Fruit fly (Drosophila melanogaster) whole organism, embryonic: Measurements from ENCODE around the gene Pvf3.

Experiments used
- Atf6 ChIP-seq: fragments of 200-800 bp; sonication (Bioruptor generic); IDR thresholded peaks from 2 replicates; pipeline ENCODE4 v1.3.6; 2022; ENCODE audit warnings: missing biosample characterization, missing genetic modification characterization
- Blimp-1 ChIP-seq: fragments of 200-800 bp; sonication (Bioruptor generic); optimal IDR thresholded peaks from 3 replicates; lab custom pipeline; 2018; ENCODE audit warnings: missing biosample characterization, missing genetic modification characterization, mild to moderate bottlenecking, moderate library complexity, missing genetic modification reagents
- CG1024 ChIP-seq: fragments of 200-800 bp; sonication (Bioruptor generic); IDR thresholded peaks from 2 replicates; pipeline ENCODE4 v1.3.6; 2022; ENCODE audit warnings: missing biosample characterization, missing genetic modification characterization
- CG10267 ChIP-seq: fragments of 200-800 bp; sonication (Bioruptor generic); optimal IDR thresholded peaks from 2 replicates; lab custom pipeline; 2018; ENCODE audit warnings: missing biosample characterization, mild to moderate bottlenecking, missing genetic modification characterization, moderate library complexity
- CG10543 ChIP-seq: fragments of 200-800 bp; sonication (Bioruptor generic); optimal IDR thresholded peaks from 3 replicates; lab custom pipeline; 2017; ENCODE audit warnings: missing biosample characterization, mild to moderate bottlenecking, missing genetic modification characterization, moderate library complexity
- CG10565 ChIP-seq: fragments of 200-800 bp; sonication (Bioruptor generic); optimal IDR thresholded peaks from 3 replicates; lab custom pipeline; 2016; ENCODE audit warnings: missing biosample characterization, mild to moderate bottlenecking, missing genetic modification characterization
- CG10959 ChIP-seq: fragments of 200-800 bp; sonication (Bioruptor generic); IDR thresholded peaks from 2 replicates; pipeline ENCODE4 v1.3.6; 2022; ENCODE audit warnings: missing biosample characterization, missing genetic modification characterization
- CG11560 ChIP-seq: fragments of 200-800 bp; sonication (Bioruptor generic); IDR thresholded peaks from 3 replicates; pipeline ENCODE4 v1.3.6; 2022; ENCODE audit warnings: missing biosample characterization, missing genetic modification characterization
- CG12071 ChIP-seq: fragments of 200-800 bp; sonication (Bioruptor generic); optimal IDR thresholded peaks from 3 replicates; lab custom pipeline; 2018; ENCODE audit warnings: missing biosample characterization, mild to moderate bottlenecking, missing genetic modification characterization
- CG12219 ChIP-seq: fragments of 200-800 bp; sonication (Bioruptor generic); optimal IDR thresholded peaks from 3 replicates; lab custom pipeline; 2018; ENCODE audit warnings: missing biosample characterization, mild to moderate bottlenecking, missing genetic modification characterization
- CG13296 ChIP-seq: fragments of 200-800 bp; sonication (Bioruptor generic); optimal IDR thresholded peaks from 3 replicates; lab custom pipeline; 2018; ENCODE audit warnings: missing biosample characterization, mild to moderate bottlenecking, missing genetic modification characterization
- CG15269 ChIP-seq: fragments of 200-800 bp; sonication (Bioruptor generic); optimal IDR thresholded peaks from 2 replicates; lab custom pipeline; 2018; ENCODE audit warnings: missing biosample characterization, mild to moderate bottlenecking, missing genetic modification characterization, moderate library complexity
- CG1603 ChIP-seq: fragments of 200-800 bp; sonication (Bioruptor generic); optimal IDR thresholded peaks from 2 replicates; lab custom pipeline; 2019; ENCODE audit warnings: missing biosample characterization, mild to moderate bottlenecking, missing genetic modification characterization, moderate library complexity
- CG17802 ChIP-seq: fragments of 200-800 bp; sonication (Bioruptor generic); optimal IDR thresholded peaks from 2 replicates; lab custom pipeline; 2018; ENCODE audit warnings: missing biosample characterization, mild to moderate bottlenecking, missing genetic modification characterization, moderate library complexity
- CG17912 ChIP-seq: fragments of 200-800 bp; sonication (Bioruptor generic); optimal IDR thresholded peaks from 2 replicates; lab custom pipeline; 2018; ENCODE audit warnings: missing biosample characterization, mild to moderate bottlenecking, missing genetic modification characterization
- CG2875 ChIP-seq: fragments of 200-800 bp; sonication (Bioruptor generic); optimal IDR thresholded peaks from 2 replicates; lab custom pipeline; 2017; ENCODE audit warnings: missing biosample characterization, mild to moderate bottlenecking, missing genetic modification characterization, missing genetic modification reagents
- CG32532 ChIP-seq: fragments of 200-800 bp; sonication (Bioruptor generic); IDR thresholded peaks from 2 replicates; pipeline ENCODE4 v1.3.6; 2022; ENCODE audit warnings: missing biosample characterization, missing genetic modification characterization
- CG34422 ChIP-seq: fragments of 200-800 bp; sonication (Bioruptor generic); IDR thresholded peaks from 3 replicates; pipeline ENCODE4 v1.3.6; 2022; ENCODE audit warnings: missing biosample characterization, missing genetic modification characterization
- CG4820 ChIP-seq: fragments of 200-800 bp; sonication (Bioruptor generic); optimal IDR thresholded peaks from 3 replicates; lab custom pipeline; 2016; ENCODE audit warnings: missing biosample characterization, missing genetic modification characterization
- CG8765 ChIP-seq: fragments of 200-800 bp; sonication (Bioruptor generic); IDR thresholded peaks from 2 replicates; pipeline ENCODE4 v1.3.6; 2022; ENCODE audit warnings: missing biosample characterization, missing genetic modification characterization
- CG9215 ChIP-seq: fragments of 200-800 bp; sonication (Bioruptor generic); IDR thresholded peaks from 2 replicates; pipeline ENCODE4 v1.3.6; 2022; ENCODE audit warnings: missing biosample characterization, missing genetic modification characterization
- CG9817 ChIP-seq: fragments of 200-800 bp; sonication (Bioruptor generic); optimal IDR thresholded peaks from 2 replicates; lab custom pipeline; 2018; ENCODE audit warnings: missing biosample characterization, mild to moderate bottlenecking, missing genetic modification characterization, moderate library complexity
- CrebB ChIP-seq: fragments of 200-800 bp; sonication (Bioruptor generic); optimal IDR thresholded peaks from 3 replicates; lab custom pipeline; 2018; ENCODE audit warnings: missing biosample characterization, mild to moderate bottlenecking, missing genetic modification characterization
- Dfd ChIP-seq, 2 experiments: fragments of >200 bp; optimal IDR thresholded peaks; 2 replicates each; lab custom pipeline; 2017; ENCODE audit warnings: missing biosample characterization in 2 of 2, missing genetic modification characterization in 2 of 2
- Fer1 ChIP-seq: fragments of 200-800 bp; sonication (Bioruptor generic); optimal IDR thresholded peaks from 2 replicates; lab custom pipeline; 2017; ENCODE audit warnings: missing biosample characterization, mild to moderate bottlenecking, missing genetic modification characterization
- GATAe ChIP-seq: fragments of 200-800 bp; sonication (Bioruptor generic); conservative IDR thresholded peaks from 2 replicates; pipeline ENCODE4 v1.3.6; 2022; ENCODE audit warnings: missing biosample characterization, missing genetic modification characterization
- HmgZ ChIP-seq: fragments of 200-800 bp; sonication (Bioruptor generic); optimal IDR thresholded peaks from 2 replicates; lab custom pipeline; 2018; ENCODE audit warnings: missing biosample characterization, mild to moderate bottlenecking, missing genetic modification characterization
- Hr51 ChIP-seq, 2 experiments: fragments of 200-800 bp; sonication (Bioruptor generic); optimal IDR thresholded peaks; 2 replicates in 1 of 2; 3 replicates in 1 of 2; lab custom pipeline; 2016 to 2018; ENCODE audit warnings: missing biosample characterization in 2 of 2, missing genetic modification characterization in 2 of 2, mild to moderate bottlenecking in 1 of 2, moderate library complexity in 1 of 2
- Hr78 ChIP-seq, 2 experiments: fragments of 200-800 bp in 1 of 2; fragments of >200 bp in 1 of 2; sonication (Bioruptor generic) in 1 of 2; optimal IDR thresholded peaks; 2 replicates each; lab custom pipeline; 2017 to 2019; ENCODE audit warnings: missing biosample characterization in 2 of 2, missing genetic modification characterization in 2 of 2, mild to moderate bottlenecking in 1 of 2, moderate library complexity in 1 of 2
- Med ChIP-seq: fragments of 200-800 bp; sonication (Bioruptor generic); peaks from one replicate; lab custom pipeline; 2016; ENCODE audit warnings: missing biosample characterization, missing genetic modification characterization, mild to moderate bottlenecking, inconsistent platforms, moderate library complexity
- Meics ChIP-seq: fragments of 200-800 bp; sonication (Bioruptor generic); optimal IDR thresholded peaks from 2 replicates; lab custom pipeline; 2017; ENCODE audit warnings: missing biosample characterization, mild to moderate bottlenecking, missing genetic modification characterization
- Pdp1 ChIP-seq, 2 experiments: fragments of 200-800 bp; sonication (Bioruptor generic); optimal IDR thresholded peaks; 3 replicates each; lab custom pipeline; 2016; ENCODE audit warnings: missing biosample characterization in 2 of 2, missing genetic modification characterization in 2 of 2, mild to moderate bottlenecking in 1 of 2, moderate library complexity in 1 of 2
- Sin3A ChIP-seq: fragments of >200 bp; optimal IDR thresholded peaks from 2 replicates; lab custom pipeline; 2018
- ab ChIP-seq: fragments of 200-800 bp; sonication (Bioruptor generic); optimal IDR thresholded peaks from 2 replicates; lab custom pipeline; 2016; ENCODE audit warnings: missing biosample characterization, missing genetic modification characterization
- aop ChIP-seq: fragments of 200-800 bp; sonication (Bioruptor generic); IDR thresholded peaks from 2 replicates; pipeline ENCODE4 v1.3.6; 2022; ENCODE audit warnings: missing biosample characterization, missing genetic modification characterization
- ap ChIP-seq: fragments of 200-800 bp; sonication (Bioruptor generic); IDR thresholded peaks from 2 replicates; pipeline ENCODE4 v1.3.6; 2022; ENCODE audit warnings: missing biosample characterization, missing genetic modification characterization
- cato ChIP-seq: fragments of 200-800 bp; sonication (Bioruptor generic); optimal IDR thresholded peaks from 2 replicates; lab custom pipeline; 2016; ENCODE audit warnings: missing biosample characterization, missing genetic modification characterization, borderline replicate concordance
- dan ChIP-seq: fragments of 200-800 bp; sonication (Bioruptor generic); IDR thresholded peaks from 2 replicates; pipeline ENCODE4 v1.3.6; 2022; ENCODE audit warnings: missing biosample characterization, missing genetic modification characterization
- eve ChIP-seq, 2 experiments: fragments of >200 bp; optimal IDR thresholded peaks; 2 replicates each; lab custom pipeline; 2017; ENCODE audit warnings: missing biosample characterization in 2 of 2, missing genetic modification characterization in 2 of 2
- gfzf ChIP-seq: fragments of 200-800 bp; sonication (Bioruptor generic); optimal IDR thresholded peaks from 2 replicates; lab custom pipeline; 2016; ENCODE audit warnings: missing biosample characterization, mild to moderate bottlenecking, missing genetic modification characterization, moderate library complexity
- grau ChIP-seq: fragments of 200-800 bp; optimal IDR thresholded peaks from 3 replicates; lab custom pipeline; 2019; ENCODE audit warnings: missing biosample characterization, mild to moderate bottlenecking, missing genetic modification characterization, moderate library complexity
- klu ChIP-seq: fragments of 200-800 bp; sonication (Bioruptor generic); IDR thresholded peaks from 2 replicates; pipeline ENCODE4 v1.3.6; 2022; ENCODE audit warnings: missing biosample characterization, missing genetic modification characterization
- mam ChIP-seq: fragments of 200-800 bp; sonication (Bioruptor generic); optimal IDR thresholded peaks from 3 replicates; lab custom pipeline; 2016; ENCODE audit warnings: missing biosample characterization, missing genetic modification characterization
- peb ChIP-seq: fragments of 200-800 bp; sonication (Bioruptor generic); IDR thresholded peaks from 2 replicates; pipeline ENCODE4 v1.3.6; 2022; ENCODE audit warnings: missing biosample characterization, missing genetic modification characterization
- pnt ChIP-seq: fragments of 200-800 bp; sonication (Bioruptor generic); optimal IDR thresholded peaks from 3 replicates; lab custom pipeline; 2016; ENCODE audit warnings: missing biosample characterization, missing genetic modification characterization
- pum ChIP-seq: fragments of 200-800 bp; sonication (Bioruptor generic); optimal IDR thresholded peaks from 2 replicates; lab custom pipeline; 2016; ENCODE audit warnings: missing biosample characterization, missing genetic modification characterization
- run ChIP-seq: fragments of 200-800 bp; sonication (Bioruptor generic); optimal IDR thresholded peaks from 3 replicates; lab custom pipeline; 2018; ENCODE audit warnings: missing biosample characterization, mild to moderate bottlenecking, missing genetic modification characterization
- scrt ChIP-seq: fragments of 200-800 bp; sonication (Bioruptor generic); optimal IDR thresholded peaks from 2 replicates; lab custom pipeline; 2018; ENCODE audit warnings: missing biosample characterization, mild to moderate bottlenecking, missing genetic modification characterization, moderate library complexity
- seq ChIP-seq: fragments of 200-800 bp; sonication (Bioruptor generic); IDR thresholded peaks from 2 replicates; pipeline ENCODE4 v1.3.6; 2022; ENCODE audit warnings: missing biosample characterization, missing genetic modification characterization
- shn ChIP-seq: fragments of 200-800 bp; sonication (Bioruptor generic); optimal IDR thresholded peaks from 3 replicates; lab custom pipeline; 2016; ENCODE audit warnings: missing biosample characterization, missing genetic modification characterization
- sqz ChIP-seq: fragments of 200-800 bp; sonication (Bioruptor generic); optimal IDR thresholded peaks from 3 replicates; lab custom pipeline; 2018; ENCODE audit warnings: missing biosample characterization, mild to moderate bottlenecking, missing genetic modification characterization

Pvf3 gene

dm6 chr2L:7148086-7148485, 9.4 kb downstream of the Pvf3 start (continued):
- TF ChIP-seq CG12219 (GFP tag; lab: Kevin White, UChicago): peak; percentile 83
- TF ChIP-seq Atf6 (GFP tag; lab: Robert Waterston, UW): peak; percentile 41; the same call in 1 of the 2 replicates
- TF ChIP-seq klu: no peak
- peak; percentile 79 for TF ChIP-seq CG4820
- TF ChIP-seq CG8765: no peak
- TF ChIP-seq Dfd (GFP tag; optimal IDR thresholded peaks at IDR 0.05; lab: Kevin White, UChicago): no peak
- TF ChIP-seq Hr51 (GFP tag; optimal IDR thresholded peaks at IDR 0.05; lab: Kevin White, UChicago): peak; percentile 34 to 92
- TF ChIP-seq Pdp1 (GFP tag; optimal IDR thresholded peaks at IDR 0.05; lab: Kevin White, UChicago): peak; percentile 57 to 73
- TF ChIP-seq CG2875: peak; percentile 69
- TF ChIP-seq CG32532: no peak
- peak; percentile 13 for TF ChIP-seq HmgZ (tag; lab: Kevin White, UChicago)
- TF ChIP-seq sqz (GFP tag; lab: Kevin White, UChicago): peak; percentile 53
- no peak for TF ChIP-seq CG11560 (tag; lab: Robert Waterston, UW)
- TF ChIP-seq seq (GFP tag; lab: Robert Waterston, UW): peak; percentile 81
- TF ChIP-seq Meics: peak; percentile 52
- TF ChIP-seq scrt (GFP tag; lab: Kevin White, UChicago): no peak
- TF ChIP-seq CG10267 (tag; lab: Kevin White, UChicago): peak; percentile 66
- TF ChIP-seq gfzf (GFP tag; lab: Kevin White, UChicago): no peak
- TF ChIP-seq CG34422 (GFP tag; lab: Robert Waterston, UW): peak; percentile 59; the same call in 1 of the 3 replicates
- peak; percentile 52 for TF ChIP-seq CrebB (tag; lab: Kevin White, UChicago)
- TF ChIP-seq grau: peak; percentile 76
- TF ChIP-seq Blimp-1 (GFP tag; lab: Kevin White, UChicago): peak; percentile 78
- peak; percentile 27 for TF ChIP-seq CG17802 (tag; lab: Kevin White, UChicago)
- no peak for TF ChIP-seq Fer1
- TF ChIP-seq GATAe (GFP tag; lab: Robert Waterston, UW): no peak
- TF ChIP-seq CG13296 (GFP tag; lab: Kevin White, UChicago): peak; percentile 56
- TF ChIP-seq pnt (GFP tag; lab: Kevin White, UChicago): peak; percentile 74
- peak; percentile 68 for TF ChIP-seq peb (GFP tag; lab: Robert Waterston, UW)
- peak; percentile 47; the same call in 1 of the 2 replicates for TF ChIP-seq CG1024 (GFP tag; lab: Robert Waterston, UW)
- TF ChIP-seq cato (GFP tag; lab: Kevin White, UChicago): peak; percentile 47
- TF ChIP-seq CG12071: peak; percentile 64
- peak; percentile 90 for TF ChIP-seq Med (GFP tag; lab: Kevin White, UChicago)
- TF ChIP-seq aop: 0 out of 2 replicates have a peak, but pooled peaks have one; percentile 45
- TF ChIP-seq ap (GFP tag; lab: Robert Waterston, UW): peak; percentile 64; the same call in 1 of the 2 replicates
- peak; percentile 87 for TF ChIP-seq CG1603 (tag; lab: Kevin White, UChicago)
- TF ChIP-seq run (tag; lab: Kevin White, UChicago): peak; percentile 69
- no peak for TF ChIP-seq dan (GFP tag; lab: Robert Waterston, UW)
- peak; percentile 73 for TF ChIP-seq pum (GFP tag; lab: Kevin White, UChicago)
- TF ChIP-seq CG10565 (GFP tag; lab: Kevin White, UChicago): no peak
- peak; percentile 53 for TF ChIP-seq CG9817 (tag; lab: Kevin White, UChicago)
- TF ChIP-seq mam (GFP tag; lab: Kevin White, UChicago): peak; percentile 49
- TF ChIP-seq CG9215 (GFP tag; lab: Robert Waterston, UW): no peak
- peak in 1 of 2 experiments; percentile 93 for TF ChIP-seq eve (GFP tag; optimal IDR thresholded peaks at IDR 0.05; lab: Kevin White, UChicago)
- TF ChIP-seq shn (GFP tag; lab: Kevin White, UChicago): peak; percentile 47
- TF ChIP-seq Sin3A (lab: Kevin White, UChicago): no peak
- TF ChIP-seq ab (GFP tag; lab: Kevin White, UChicago): peak; percentile 3
- TF ChIP-seq CG10543: no peak
- TF ChIP-seq Hr78 (GFP tag; optimal IDR thresholded peaks at IDR 0.05; lab: Kevin White, UChicago): peak in 1 of 2 experiments; percentile 37
- TF ChIP-seq CG10959 (GFP tag; lab: Robert Waterston, UW): peak; percentile 51; the same call in 1 of the 2 replicates
- peak; percentile 84 for TF ChIP-seq CG15269 (tag; lab: Kevin White, UChicago)
- no peak for TF ChIP-seq CG17912 (GFP tag; lab: Kevin White, UChicago)
